Worm (Caenorhabditis elegans): ENCODE data around the gene myo-5.

DNA sequence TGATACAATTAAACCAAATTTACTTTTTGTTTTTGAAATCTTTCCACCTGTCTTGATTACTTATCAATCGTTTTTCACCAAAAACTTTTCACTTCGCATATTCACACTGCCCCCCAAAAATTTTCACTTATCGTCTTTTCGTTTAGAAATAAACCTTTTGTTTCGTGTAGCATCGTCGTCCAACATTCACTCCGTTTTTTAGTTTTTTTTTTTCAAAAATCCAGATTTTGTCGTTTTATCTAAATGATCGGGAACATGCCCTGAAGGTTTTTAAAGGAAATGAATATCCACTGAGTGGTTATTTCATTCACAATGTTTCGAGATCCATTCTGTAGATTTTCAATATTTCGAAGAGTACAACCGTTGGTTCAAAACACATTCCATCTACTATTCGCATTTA is 9.2 kb downstream of the myo-5 start, which contains the start of gene D1014.7:
- TF ChIP-seq ceh-9 (tag; optimal IDR thresholded peaks at IDR 0.05) (no peak), nhr-232 (tag; optimal IDR thresholded peaks at IDR 0.05) (no peak), pha-4 (tag; optimal IDR thresholded peaks at IDR 0.05) (no peak), madf-2 (tag; optimal IDR thresholded peaks at IDR 0.05) (no peak), pax-1 (tag; optimal IDR thresholded peaks at IDR 0.05) (no peak), ttx-3 (tag; optimal IDR thresholded peaks at IDR 0.05) (no peak), tbx-2 (tag; optimal IDR thresholded peaks at IDR 0.05) (no peak)

All from whole organism, late embryonic.